Fruit fly (Drosophila melanogaster): Measurements from ENCODE around the gene CG6761.

The CG6761 gene

DNA sequence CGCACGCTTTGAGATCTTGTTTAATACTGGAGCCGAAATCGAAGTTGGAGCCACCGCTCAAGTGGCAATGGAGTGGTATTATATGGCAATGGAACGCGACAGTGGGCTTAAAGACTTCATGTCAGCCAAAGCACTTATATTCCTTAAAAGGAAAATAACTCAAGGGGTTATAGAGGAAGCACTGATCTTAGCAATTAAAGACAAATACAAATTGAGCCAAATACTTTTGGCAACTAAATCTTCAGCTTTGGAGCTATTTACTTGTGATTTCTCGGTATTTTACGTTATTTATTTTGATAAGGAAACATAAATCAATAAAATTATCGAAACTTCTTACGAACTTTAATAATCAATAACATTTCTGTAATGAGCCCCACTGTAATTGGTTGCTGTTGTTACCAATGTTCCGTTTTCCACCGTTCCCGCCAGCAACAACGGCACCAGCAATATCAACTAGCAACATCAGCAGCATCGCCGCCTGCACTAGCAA, 40.7 kb upstream of the CG6761 start (continued):
- TF ChIP-seq CG1233 (GFP tag; optimal IDR thresholded peaks at IDR 0.05) (peak; percentile 72), CG17829 (tag; optimal IDR thresholded peaks at IDR 0.05) (peak; percentile 93), HLH54F (GFP tag; optimal IDR thresholded peaks at IDR 0.05) (peak; percentile 36), CrebB (tag; optimal IDR thresholded peaks at IDR 0.05) (peak; percentile 34), CG8478 (optimal IDR thresholded peaks at IDR 0.05) (no peak), her (GFP tag; optimal IDR thresholded peaks at IDR 0.05) (peak; percentile 80), CG12659 (GFP tag; optimal IDR thresholded peaks at IDR 0.05) (peak; percentile 80), Hand (GFP tag; optimal IDR thresholded peaks at IDR 0.05) (peak; percentile 42), eve (GFP tag; optimal IDR thresholded peaks at IDR 0.05) (no peak), CG16863 (GFP tag; optimal IDR thresholded peaks at IDR 0.05) (peak; percentile 51), CG3407 (GFP tag; optimal IDR thresholded peaks at IDR 0.05) (peak; percentile 74), Sox102F (GFP tag; optimal IDR thresholded peaks at IDR 0.05) (peak; percentile 76), CG18619 (GFP tag; optimal IDR thresholded peaks at IDR 0.05) (peak; percentile 70), Hr39 (optimal IDR thresholded peaks at IDR 0.05) (no peak), mam (GFP tag; optimal IDR thresholded peaks at IDR 0.05) (peak; percentile 53), unc-4 (GFP tag; IDR thresholded peaks at IDR 0.05; ENCODE audit: partially characterized antibody) (no peak), emc (GFP tag; optimal IDR thresholded peaks at IDR 0.05) (peak; percentile 40), CG18599 (GFP tag; optimal IDR thresholded peaks at IDR 0.05) (peak; percentile 89), CG31441 (GFP tag; IDR thresholded peaks at IDR 0.05) (peak; percentile 98), CG1647 (GFP tag; optimal IDR thresholded peaks at IDR 0.05) (peak; percentile 80), Drgx (GFP tag; IDR thresholded peaks at IDR 0.05) (peak; percentile 96), dmrt11E (tag; optimal IDR thresholded peaks at IDR 0.05) (peak; percentile 77), CG13894 (tag; optimal IDR thresholded peaks at IDR 0.05) (peak; percentile 53), gfzf (GFP tag; optimal IDR thresholded peaks at IDR 0.05) (no peak), CG11504 (tag; optimal IDR thresholded peaks at IDR 0.05) (peak; percentile 100), CG9437 (GFP tag; optimal IDR thresholded peaks at IDR 0.05) (peak; percentile 72), CG12391 (tag; optimal IDR thresholded peaks at IDR 0.05) (peak; percentile 81), CG8944 (GFP tag; optimal IDR thresholded peaks at IDR 0.05) (peak; percentile 33), Max (GFP tag; optimal IDR thresholded peaks at IDR 0.05) (peak; percentile 93), CG3995 (GFP tag; optimal IDR thresholded peaks at IDR 0.05) (peak; percentile 48), Fer2 (tag; optimal IDR thresholded peaks at IDR 0.05) (peak; percentile 25), CG12155 (GFP tag; optimal IDR thresholded peaks at IDR 0.05) (peak; percentile 48), crp (GFP tag; optimal IDR thresholded peaks at IDR 0.05) (peak in 1 of 2 experiments; percentile 31), ac (GFP tag; optimal IDR thresholded peaks at IDR 0.05) (peak; percentile 34), CG12299 (tag; optimal IDR thresholded peaks at IDR 0.05) (peak; percentile 60), pros (GFP tag; optimal IDR thresholded peaks at IDR 0.05) (peak; percentile 27), CG3163 (GFP tag; optimal IDR thresholded peaks at IDR 0.05) (peak; percentile 27), Gug (GFP tag; IDR thresholded peaks at IDR 0.05) (peak; percentile 73), CG18262 (tag; optimal IDR thresholded peaks at IDR 0.05) (peak; percentile 96), nerfin-2 (GFP tag; IDR thresholded peaks at IDR 0.05; ENCODE audit: partially characterized antibody) (no peak), lbe (GFP tag; optimal IDR thresholded peaks at IDR 0.05) (peak; percentile 75), CG8281 (tag; optimal IDR thresholded peaks at IDR 0.05) (peak; percentile 54), gt (GFP tag; IDR thresholded peaks at IDR 0.05) (no peak), ash1 (GFP tag; optimal IDR thresholded peaks at IDR 0.05) (no peak), D (optimal IDR thresholded peaks at IDR 0.05) (no peak), D (GFP tag; optimal IDR thresholded peaks at IDR 0.05) (peak; percentile 95), Lhr (GFP tag; optimal IDR thresholded peaks at IDR 0.05) (peak; percentile 52), Bgb (GFP tag; IDR thresholded peaks at IDR 0.05; ENCODE audit: partially characterized antibody) (no peak), Dip2 (GFP tag; IDR thresholded peaks at IDR 0.05) (peak; percentile 45; the same call in 1 of the 2 replicates), fru (optimal IDR thresholded peaks at IDR 0.05) (no peak), oc (tag; optimal IDR thresholded peaks at IDR 0.05) (no peak)
